Fruit fly (Drosophila melanogaster) whole organism, embryonic: ENCODE data around the gene CG4004.

Experiments
- ATbp ChIP-seq: fragments of 200-800 bp; sonication (Bioruptor generic); optimal IDR thresholded peaks from 2 replicates; lab custom pipeline; 2017; ENCODE audit warnings: missing biosample characterization, mild to moderate bottlenecking, missing genetic modification characterization, missing genetic modification reagents
- Atf3 ChIP-seq: fragments of 200-800 bp; sonication (Bioruptor generic); optimal IDR thresholded peaks from 3 replicates; lab custom pipeline; 2016; ENCODE audit warnings: missing biosample characterization, missing genetic modification characterization
- Atf6 ChIP-seq: fragments of 200-800 bp; sonication (Bioruptor generic); IDR thresholded peaks from 2 replicates; pipeline ENCODE4 v1.3.6; 2022; ENCODE audit warnings: missing biosample characterization, missing genetic modification characterization
- B-H2 ChIP-seq: fragments of 200-800 bp; sonication (Bioruptor generic); optimal IDR thresholded peaks from 2 replicates; lab custom pipeline; 2018; ENCODE audit warnings: missing biosample characterization, mild to moderate bottlenecking, missing genetic modification characterization
- CG10321 ChIP-seq: fragments of 200-800 bp; sonication (Bioruptor generic); IDR thresholded peaks from 2 replicates; pipeline ENCODE4 v1.3.6; 2022; ENCODE audit warnings: missing biosample characterization, missing genetic modification characterization
- CG11504 ChIP-seq: fragments of 200-800 bp; sonication (Bioruptor generic); optimal IDR thresholded peaks from 3 replicates; lab custom pipeline; 2019; ENCODE audit warnings: missing biosample characterization, mild to moderate bottlenecking, missing genetic modification characterization, moderate library complexity
- CG12299 ChIP-seq: fragments of 200-800 bp; sonication (Bioruptor generic); optimal IDR thresholded peaks from 2 replicates; lab custom pipeline; 2018; ENCODE audit warnings: missing biosample characterization, mild to moderate bottlenecking, missing genetic modification characterization
- CG13424 ChIP-seq: fragments of 200-800 bp; sonication (Bioruptor generic); optimal IDR thresholded peaks from 2 replicates; lab custom pipeline; 2019; ENCODE audit warnings: missing biosample characterization, mild to moderate bottlenecking, missing genetic modification characterization, moderate library complexity
- CG15696 ChIP-seq: fragments of 200-800 bp; sonication (Bioruptor generic); optimal IDR thresholded peaks from 2 replicates; lab custom pipeline; 2019; ENCODE audit warnings: missing biosample characterization, mild to moderate bottlenecking, missing genetic modification characterization, moderate library complexity
- CG16779 ChIP-seq: fragments of 200-800 bp; sonication (Bioruptor generic); IDR thresholded peaks from 2 replicates; pipeline ENCODE4 v1.3.6; 2022; ENCODE audit warnings: missing biosample characterization, missing genetic modification characterization
- CG16813 ChIP-seq: fragments of 200-800 bp; sonication (Bioruptor generic); IDR thresholded peaks from 3 replicates; pipeline ENCODE4 v1.3.6; 2022; ENCODE audit warnings: missing biosample characterization, missing genetic modification characterization; ENCODE audit not compliant: partially characterized antibody
- CG16863 ChIP-seq: fragments of 200-800 bp; sonication (Bioruptor generic); optimal IDR thresholded peaks from 3 replicates; lab custom pipeline; 2016; ENCODE audit warnings: missing biosample characterization, missing genetic modification characterization
- CG17359 ChIP-seq: fragments of 200-800 bp; sonication (Bioruptor generic); optimal IDR thresholded peaks from 3 replicates; lab custom pipeline; 2018; ENCODE audit warnings: missing biosample characterization, mild to moderate bottlenecking, missing genetic modification characterization, moderate library complexity
- CG17829 ChIP-seq: fragments of 200-800 bp; optimal IDR thresholded peaks from 2 replicates; lab custom pipeline; 2019; ENCODE audit warnings: missing biosample characterization, mild to moderate bottlenecking, missing genetic modification characterization, moderate library complexity
- CG18011 ChIP-seq: fragments of 200-800 bp; sonication (Bioruptor generic); optimal IDR thresholded peaks from 2 replicates; lab custom pipeline; 2017; ENCODE audit warnings: missing biosample characterization, missing genetic modification characterization, mild to moderate bottlenecking, moderate library complexity, missing genotype
- CG2116 ChIP-seq: fragments of 200-800 bp; sonication (Bioruptor generic); optimal IDR thresholded peaks from 3 replicates; lab custom pipeline; 2018; ENCODE audit warnings: missing biosample characterization, mild to moderate bottlenecking, missing genetic modification characterization
- CG31224 ChIP-seq: fragments of 200-800 bp; sonication (Bioruptor generic); IDR thresholded peaks from 2 replicates; pipeline ENCODE4 v1.3.6; 2022; ENCODE audit warnings: missing biosample characterization, missing genetic modification characterization
- CG32532 ChIP-seq: fragments of 200-800 bp; sonication (Bioruptor generic); IDR thresholded peaks from 2 replicates; pipeline ENCODE4 v1.3.6; 2022; ENCODE audit warnings: missing biosample characterization, missing genetic modification characterization
- CG33213 ChIP-seq: fragments of 200-800 bp; sonication (Bioruptor generic); optimal IDR thresholded peaks from 3 replicates; lab custom pipeline; 2016; ENCODE audit warnings: missing biosample characterization, missing genetic modification characterization
- CG4282 ChIP-seq: fragments of 200-800 bp; sonication (Bioruptor generic); optimal IDR thresholded peaks from 2 replicates; lab custom pipeline; 2016; ENCODE audit warnings: missing biosample characterization, missing genetic modification characterization
- CG4730 ChIP-seq: fragments of 200-800 bp; sonication (Bioruptor generic); IDR thresholded peaks from 2 replicates; pipeline ENCODE4 v1.3.6; 2022; ENCODE audit warnings: missing biosample characterization, missing genetic modification characterization
- CG4820 ChIP-seq: fragments of 200-800 bp; sonication (Bioruptor generic); optimal IDR thresholded peaks from 3 replicates; lab custom pipeline; 2016; ENCODE audit warnings: missing biosample characterization, missing genetic modification characterization
- CG7928 ChIP-seq: fragments of 200-800 bp; sonication (Bioruptor generic); optimal IDR thresholded peaks from 2 replicates; lab custom pipeline; 2017; ENCODE audit warnings: missing biosample characterization, mild to moderate bottlenecking, missing genetic modification characterization
- CG7987 ChIP-seq: fragments of 200-800 bp; sonication (Bioruptor generic); optimal IDR thresholded peaks from 2 replicates; lab custom pipeline; 2018; ENCODE audit warnings: missing biosample characterization, mild to moderate bottlenecking, missing genetic modification characterization, moderate library complexity
- CrebB ChIP-seq: fragments of 200-800 bp; sonication (Bioruptor generic); optimal IDR thresholded peaks from 3 replicates; lab custom pipeline; 2018; ENCODE audit warnings: missing biosample characterization, mild to moderate bottlenecking, missing genetic modification characterization
- D19B ChIP-seq: fragments of 200-800 bp; sonication (Bioruptor generic); optimal IDR thresholded peaks from 2 replicates; lab custom pipeline; 2017; ENCODE audit warnings: missing biosample characterization, mild to moderate bottlenecking, missing genetic modification characterization
- Gsc ChIP-seq: fragments of 200-800 bp; sonication (Bioruptor generic); IDR thresholded peaks from 2 replicates; pipeline ENCODE4 v1.3.6; 2022; ENCODE audit warnings: missing biosample characterization, missing genetic modification characterization
- Mes4 ChIP-seq: fragments of 200-800 bp; sonication (Bioruptor generic); optimal IDR thresholded peaks from 2 replicates; lab custom pipeline; 2016; ENCODE audit warnings: missing biosample characterization, missing genetic modification characterization
- Nf-YC ChIP-seq: fragments of 200-800 bp; optimal IDR thresholded peaks from 3 replicates; lab custom pipeline; 2019; ENCODE audit warnings: missing biosample characterization, mild to moderate bottlenecking, missing genetic modification characterization, moderate library complexity
- ash1 ChIP-seq: fragments of 200-800 bp; sonication (Bioruptor generic); optimal IDR thresholded peaks from 2 replicates; lab custom pipeline; 2018; ENCODE audit warnings: missing biosample characterization, mild to moderate bottlenecking, missing genetic modification characterization
- br ChIP-seq: fragments of >200 bp; optimal IDR thresholded peaks from 2 replicates; lab custom pipeline; 2017
- bsh ChIP-seq, 2 experiments: fragments of 200-800 bp; sonication (Bioruptor generic); optimal IDR thresholded peaks; 2 replicates each; lab custom pipeline; 2017 to 2018; ENCODE audit warnings: mild to moderate bottlenecking in 2 of 2, missing biosample characterization in 2 of 2, missing genetic modification characterization in 2 of 2, moderate library complexity in 1 of 2
- chinmo ChIP-seq: fragments of 200-800 bp; sonication (Bioruptor generic); IDR thresholded peaks from 4 replicates; pipeline ENCODE4 v1.3.6; 2022; ENCODE audit warnings: missing biosample characterization, missing genetic modification characterization; ENCODE audit not compliant: partially characterized antibody
- fd64A ChIP-seq: fragments of 200-800 bp; sonication (Bioruptor generic); optimal IDR thresholded peaks from 3 replicates; lab custom pipeline; 2018; ENCODE audit warnings: missing biosample characterization, mild to moderate bottlenecking, missing genetic modification characterization
- gcm2 ChIP-seq: fragments of 200-800 bp; sonication (Bioruptor generic); optimal IDR thresholded peaks from 2 replicates; lab custom pipeline; 2016; ENCODE audit warnings: missing biosample characterization, missing genetic modification characterization
- gsb-n ChIP-seq: fragments of 200-800 bp; sonication (Bioruptor generic); optimal IDR thresholded peaks from 3 replicates; lab custom pipeline; 2018; ENCODE audit warnings: missing biosample characterization, mild to moderate bottlenecking, missing genetic modification characterization
- h ChIP-seq: fragments of >200 bp; optimal IDR thresholded peaks from 2 replicates; lab custom pipeline; 2017
- her ChIP-seq: fragments of 200-800 bp; sonication (Bioruptor generic); optimal IDR thresholded peaks from 2 replicates; lab custom pipeline; 2016; ENCODE audit warnings: missing biosample characterization, missing genetic modification characterization
- p53 ChIP-seq: fragments of 200-800 bp; sonication (Bioruptor generic); optimal IDR thresholded peaks from 2 replicates; lab custom pipeline; 2016; ENCODE audit warnings: missing biosample characterization, missing genetic modification characterization
- pfk ChIP-seq: fragments of 200-800 bp; sonication (Bioruptor generic); optimal IDR thresholded peaks from 2 replicates; lab custom pipeline; 2018; ENCODE audit warnings: missing biosample characterization, mild to moderate bottlenecking, missing genetic modification characterization, moderate library complexity
- prd ChIP-seq, 3 experiments: fragments of >200 bp in 2 of 3; fragments of 200-800 bp in 1 of 3; sonication (Bioruptor generic) in 1 of 3; optimal IDR thresholded peaks in 2 of 3; IDR thresholded peaks in 1 of 3; 2 replicates in 2 of 3; 3 replicates in 1 of 3; pipeline versions ENCODE4 v1.3.6 to Lab custom; 2017 to 2022; ENCODE audit warnings: missing biosample characterization in 1 of 3, missing genetic modification characterization in 1 of 3
- sc ChIP-seq, 3 experiments: fragments of >200 bp in 2 of 3; fragments of 200-800 bp in 1 of 3; sonication (Bioruptor generic) in 1 of 3; optimal IDR thresholded peaks; 2 replicates in 2 of 3; 3 replicates in 1 of 3; lab custom pipeline; 2017; ENCODE audit warnings: mild to moderate bottlenecking in 1 of 3, missing biosample characterization in 1 of 3, missing genetic modification characterization in 1 of 3, missing genetic modification reagents in 1 of 3
- sd ChIP-seq: fragments of 200-800 bp; sonication (Bioruptor generic); optimal IDR thresholded peaks from 3 replicates; lab custom pipeline; 2018; ENCODE audit warnings: missing biosample characterization, mild to moderate bottlenecking, missing genetic modification characterization, moderate library complexity
- slp2 ChIP-seq: fragments of 200-800 bp; sonication (Bioruptor generic); optimal IDR thresholded peaks from 2 replicates; lab custom pipeline; 2016; ENCODE audit warnings: missing biosample characterization, missing genetic modification characterization
- sqz ChIP-seq: fragments of 200-800 bp; sonication (Bioruptor generic); optimal IDR thresholded peaks from 3 replicates; lab custom pipeline; 2018; ENCODE audit warnings: missing biosample characterization, mild to moderate bottlenecking, missing genetic modification characterization
- trem ChIP-seq: fragments of 200-800 bp; optimal IDR thresholded peaks from 3 replicates; lab custom pipeline; 2019; ENCODE audit warnings: missing biosample characterization, mild to moderate bottlenecking, missing genetic modification characterization, moderate library complexity
- unpg ChIP-seq: fragments of 200-800 bp; sonication (Bioruptor generic); optimal IDR thresholded peaks from 3 replicates; lab custom pipeline; 2018; ENCODE audit warnings: missing biosample characterization, mild to moderate bottlenecking, missing genetic modification characterization, moderate library complexity
- zen2 ChIP-seq: fragments of 200-800 bp; sonication (Bioruptor generic); IDR thresholded peaks from 3 replicates; pipeline ENCODE4 v1.3.6; 2022; ENCODE audit warnings: missing biosample characterization, missing genetic modification characterization; ENCODE audit not compliant: partially characterized antibody
- zfh2 ChIP-seq: fragments of 200-800 bp; sonication (Bioruptor generic); optimal IDR thresholded peaks from 2 replicates; lab custom pipeline; 2016; ENCODE audit warnings: missing biosample characterization, missing genetic modification characterization

Gene CG4004

DNA sequence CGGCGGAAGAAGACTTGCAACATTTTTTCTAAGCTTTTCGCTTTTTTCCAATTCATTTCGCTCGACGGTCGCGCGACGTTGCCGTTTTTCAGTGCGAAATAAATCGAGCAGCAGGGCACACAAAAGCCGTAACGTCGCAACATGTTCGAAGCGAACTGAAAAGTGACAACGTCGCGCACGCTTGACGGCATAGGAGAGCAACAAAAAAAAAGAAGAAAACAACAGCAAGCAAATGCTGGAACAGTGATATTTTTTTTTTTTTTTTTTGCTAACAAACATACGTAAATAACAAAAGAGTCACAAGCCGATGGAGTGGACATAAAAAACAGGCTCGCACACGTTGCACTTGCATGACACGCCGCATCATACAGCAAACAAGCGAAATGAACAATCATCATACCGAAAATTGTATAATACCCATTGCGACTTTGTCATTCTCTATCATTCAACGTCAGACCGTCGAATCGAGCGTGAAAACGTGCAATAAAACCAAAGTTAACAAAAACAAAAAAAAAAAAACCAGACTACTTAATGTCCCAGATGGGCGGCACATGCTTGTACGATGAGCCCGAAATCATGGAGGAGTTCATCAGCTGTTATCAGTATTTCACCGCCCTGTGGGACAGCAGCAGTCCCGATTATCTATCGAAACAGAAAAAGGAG lies at the start of gene CG4004 (continued):
- TF ChIP-seq CG17359 (tag; lab: Kevin White, UChicago), result peak; percentile 49
- TF ChIP-seq sc (optimal IDR thresholded peaks at IDR 0.05; lab: Kevin White, UChicago), result no peak
- TF ChIP-seq sc (GFP tag; optimal IDR thresholded peaks at IDR 0.05; lab: Kevin White, UChicago), result no peak
- no peak for TF ChIP-seq CG10321
- TF ChIP-seq CG16863, result no peak
- TF ChIP-seq Gsc, result no peak
- no peak for TF ChIP-seq br (lab: Kevin White, UChicago)
- no peak for TF ChIP-seq p53 (GFP tag; lab: Kevin White, UChicago)
- TF ChIP-seq D19B (GFP tag; lab: Kevin White, UChicago), result peak; percentile 3
- no peak for TF ChIP-seq CG11504 (tag; lab: Kevin White, UChicago)
- TF ChIP-seq CG4730 (GFP tag; lab: Robert Waterston, UW), result no peak
- TF ChIP-seq CG17829 (tag; lab: Kevin White, UChicago), result no peak
- TF ChIP-seq CrebB, result no peak
- TF ChIP-seq Atf6, result no peak
- TF ChIP-seq zen2, result no peak
- no peak for TF ChIP-seq CG33213
- TF ChIP-seq CG4820, result no peak
- TF ChIP-seq CG32532 (GFP tag; lab: Robert Waterston, UW), result no peak
- TF ChIP-seq CG31224 (GFP tag; lab: Robert Waterston, UW), result no peak
- TF ChIP-seq her (GFP tag; lab: Kevin White, UChicago), result no peak
- TF ChIP-seq chinmo, result no peak
- no peak for TF ChIP-seq gsb-n (tag; lab: Kevin White, UChicago)
- TF ChIP-seq ash1 (GFP tag; lab: Kevin White, UChicago), result no peak
- no peak for TF ChIP-seq pfk (GFP tag; lab: Kevin White, UChicago)
- TF ChIP-seq slp2 (GFP tag; lab: Kevin White, UChicago), result no peak
- no peak for TF ChIP-seq CG4282 (GFP tag; lab: Kevin White, UChicago)
- TF ChIP-seq prd (optimal IDR thresholded peaks at IDR 0.05; lab: Kevin White, UChicago), result no peak
- TF ChIP-seq prd (GFP tag; IDR thresholded peaks at IDR 0.05; lab: Robert Waterston, UW), result no peak
- peak in 1 of 2 experiments; percentile 48 for TF ChIP-seq bsh (GFP tag; optimal IDR thresholded peaks at IDR 0.05; lab: Kevin White, UChicago)
- TF ChIP-seq CG18011 (GFP tag; lab: Kevin White, UChicago), result no peak
- no peak for TF ChIP-seq Mes4
- TF ChIP-seq unpg, result peak; percentile 12
- TF ChIP-seq CG15696 (tag; lab: Kevin White, UChicago), result peak; percentile 61
- TF ChIP-seq CG12299 (tag; lab: Kevin White, UChicago), result no peak
- TF ChIP-seq zfh2 (GFP tag; lab: Kevin White, UChicago), result no peak
- TF ChIP-seq sd (tag; lab: Kevin White, UChicago), result no peak
- no peak for TF ChIP-seq h (lab: Kevin White, UChicago)
- no peak for TF ChIP-seq CG16779 (GFP tag; lab: Robert Waterston, UW)
- TF ChIP-seq Atf3 (GFP tag; lab: Kevin White, UChicago), result no peak
- TF ChIP-seq CG7987 (GFP tag; lab: Kevin White, UChicago), result no peak
- TF ChIP-seq trem (tag; lab: Kevin White, UChicago), result no peak
- 0 out of 3 replicates have a peak, but pooled peaks have one; percentile 34 for TF ChIP-seq CG16813 (GFP tag; lab: Robert Waterston, UW)
- TF ChIP-seq ATbp (GFP tag; lab: Kevin White, UChicago), result no peak
- no peak for TF ChIP-seq B-H2 (GFP tag; lab: Kevin White, UChicago)
- TF ChIP-seq fd64A (GFP tag; lab: Kevin White, UChicago), result no peak
- no peak for TF ChIP-seq CG7928 (GFP tag; lab: Kevin White, UChicago)
- peak; percentile 68 for TF ChIP-seq CG13424 (tag; lab: Kevin White, UChicago)
- no peak for TF ChIP-seq Nf-YC (tag; lab: Kevin White, UChicago)
- TF ChIP-seq sqz, result peak; percentile 33
- TF ChIP-seq CG2116, result no peak
- no peak for TF ChIP-seq gcm2 (GFP tag; lab: Kevin White, UChicago)
